Fruit fly (Drosophila melanogaster): ENCODE measurements around the gene CG5854.

Gene CG5854

DNA sequence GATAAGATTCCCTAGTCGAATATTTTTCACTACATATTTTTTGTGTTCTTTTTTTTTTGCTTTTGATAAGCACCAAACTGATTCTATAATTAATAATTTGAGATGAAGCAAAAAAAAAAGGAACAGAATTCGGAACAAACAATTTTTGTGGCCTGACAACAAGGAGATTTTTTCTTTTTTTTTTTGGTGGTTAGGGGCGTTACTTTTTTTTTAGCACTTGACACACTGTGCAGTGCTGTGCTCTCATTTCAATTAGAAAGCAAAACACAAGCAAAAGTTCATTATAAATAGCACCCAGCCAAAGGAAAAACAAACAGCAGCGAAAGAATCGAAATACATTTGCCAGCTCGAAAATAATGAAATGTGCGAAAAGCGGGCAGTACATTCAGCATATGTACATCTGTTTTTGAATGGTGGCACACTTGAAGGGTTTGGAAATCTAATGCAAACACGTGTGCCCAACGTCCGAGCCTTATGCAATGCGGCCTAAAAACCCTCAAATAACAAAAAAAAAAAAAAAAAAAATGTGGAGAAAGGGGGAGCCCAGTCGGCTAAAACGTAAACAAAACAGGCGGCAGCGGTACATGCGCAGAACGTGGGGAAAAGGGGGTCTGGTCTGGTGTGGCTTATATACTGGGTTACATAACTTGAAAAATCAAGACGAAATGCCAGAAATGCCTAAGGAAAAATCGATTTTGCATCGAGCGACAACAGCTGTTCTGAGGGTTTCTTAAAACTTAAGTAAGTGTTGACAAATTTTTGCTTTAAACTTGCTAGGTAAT, 8.1 kb downstream of the CG5854 start (continued):
- TF ChIP-seq CG12299 (tag; optimal IDR thresholded peaks at IDR 0.05) (no peak), Scr (GFP tag; IDR thresholded peaks at IDR 0.05; ENCODE audit: partially characterized antibody) (no peak), Dip3 (GFP tag; optimal IDR thresholded peaks at IDR 0.05) (peak; percentile 41), sqz (GFP tag; optimal IDR thresholded peaks at IDR 0.05) (peak; percentile 44), CG6175 (GFP tag; IDR thresholded peaks at IDR 0.05) (0 out of 3 replicates have a peak, but pooled peaks have one; percentile 22), fd96Cb (tag; optimal IDR thresholded peaks at IDR 0.05) (peak; percentile 8), Antp (GFP tag; optimal IDR thresholded peaks at IDR 0.05) (peak; percentile 44), prd (optimal IDR thresholded peaks at IDR 0.05) (no peak), prd (GFP tag; IDR thresholded peaks at IDR 0.05) (peak; percentile 75), bab2 (GFP tag; optimal IDR thresholded peaks at IDR 0.05) (peak; percentile 4), sug (tag; optimal IDR thresholded peaks at IDR 0.05) (no peak), CG6254 (GFP tag; optimal IDR thresholded peaks at IDR 0.05) (no peak), Hsf (GFP tag; optimal IDR thresholded peaks at IDR 0.05) (peak; percentile 32), trem (tag; optimal IDR thresholded peaks at IDR 0.05) (no peak), slp2 (GFP tag; optimal IDR thresholded peaks at IDR 0.05) (peak; percentile 5), CG8944 (GFP tag; optimal IDR thresholded peaks at IDR 0.05) (peak; percentile 4), Kr (GFP tag; optimal IDR thresholded peaks at IDR 0.05) (no peak), Hmr (GFP tag; optimal IDR thresholded peaks at IDR 0.05) (peak; percentile 54), stwl (tag; optimal IDR thresholded peaks at IDR 0.05) (no peak), CG7839 (tag; optimal IDR thresholded peaks at IDR 0.05) (peak; percentile 50), CG4854 (GFP tag; optimal IDR thresholded peaks at IDR 0.05) (no peak), CG7556 (GFP tag; optimal IDR thresholded peaks at IDR 0.05) (peak; percentile 23), CG12236 (GFP tag; optimal IDR thresholded peaks at IDR 0.05) (no peak), CG1647 (GFP tag; optimal IDR thresholded peaks at IDR 0.05) (no peak), CHES-1-like (GFP tag; optimal IDR thresholded peaks at IDR 0.05) (peak; percentile 44), tgo (GFP tag; IDR thresholded peaks at IDR 0.05) (peak; percentile 49; the same call in 2 of the 3 replicates), Oaz (GFP tag; IDR thresholded peaks at IDR 0.05) (0 out of 2 replicates have a peak, but pooled peaks have one; percentile 43), gem (tag; optimal IDR thresholded peaks at IDR 0.05) (peak; percentile 63), chinmo (GFP tag; IDR thresholded peaks at IDR 0.05; ENCODE audit: partially characterized antibody) (0 out of 4 replicates have a peak, but pooled peaks have one; percentile 45), lov (optimal IDR thresholded peaks at IDR 0.05) (no peak), lov (GFP tag; IDR thresholded peaks at IDR 0.05) (0 out of 3 replicates have a peak, but pooled peaks have one; percentile 27), lilli (GFP tag; optimal IDR thresholded peaks at IDR 0.05) (peak; percentile 63), CG42726 (GFP tag; IDR thresholded peaks at IDR 0.05; ENCODE audit: partially characterized antibody) (no peak), PHDP (tag; optimal IDR thresholded peaks at IDR 0.05) (peak; percentile 48), YL-1 (GFP tag; optimal IDR thresholded peaks at IDR 0.05) (no peak), HLH4C (GFP tag; IDR thresholded peaks at IDR 0.05; ENCODE audit: partially characterized antibody) (no peak), Sox100B (GFP tag; optimal IDR thresholded peaks at IDR 0.05) (peak; percentile 32), CG12071 (GFP tag; optimal IDR thresholded peaks at IDR 0.05) (no peak), CG15514 (GFP tag; optimal IDR thresholded peaks at IDR 0.05) (peak; percentile 11), CG14014 (GFP tag; IDR thresholded peaks at IDR 0.05) (no peak), twi (tag; optimal IDR thresholded peaks at IDR 0.05) (peak; percentile 31), nmo (GFP tag; optimal IDR thresholded peaks at IDR 0.05) (peak; percentile 20), Ravus (GFP tag; IDR thresholded peaks at IDR 0.05) (no peak), CG15011 (GFP tag; optimal IDR thresholded peaks at IDR 0.05) (no peak), ttk (GFP tag; IDR thresholded peaks at IDR 0.05) (peak; percentile 40; the same call in 1 of the 2 replicates), slou (GFP tag; optimal IDR thresholded peaks at IDR 0.05) (no peak), croc (GFP tag; conservative IDR thresholded peaks at IDR 0.05) (no peak), Rfx (GFP tag; IDR thresholded peaks at IDR 0.05) (peak; percentile 61), Rx (GFP tag; IDR thresholded peaks at IDR 0.05) (peak; percentile 25; the same call in 1 of the 2 replicates)
